Fruit fly (Drosophila melanogaster): ENCODE results near the gene CG32683.

DNA sequence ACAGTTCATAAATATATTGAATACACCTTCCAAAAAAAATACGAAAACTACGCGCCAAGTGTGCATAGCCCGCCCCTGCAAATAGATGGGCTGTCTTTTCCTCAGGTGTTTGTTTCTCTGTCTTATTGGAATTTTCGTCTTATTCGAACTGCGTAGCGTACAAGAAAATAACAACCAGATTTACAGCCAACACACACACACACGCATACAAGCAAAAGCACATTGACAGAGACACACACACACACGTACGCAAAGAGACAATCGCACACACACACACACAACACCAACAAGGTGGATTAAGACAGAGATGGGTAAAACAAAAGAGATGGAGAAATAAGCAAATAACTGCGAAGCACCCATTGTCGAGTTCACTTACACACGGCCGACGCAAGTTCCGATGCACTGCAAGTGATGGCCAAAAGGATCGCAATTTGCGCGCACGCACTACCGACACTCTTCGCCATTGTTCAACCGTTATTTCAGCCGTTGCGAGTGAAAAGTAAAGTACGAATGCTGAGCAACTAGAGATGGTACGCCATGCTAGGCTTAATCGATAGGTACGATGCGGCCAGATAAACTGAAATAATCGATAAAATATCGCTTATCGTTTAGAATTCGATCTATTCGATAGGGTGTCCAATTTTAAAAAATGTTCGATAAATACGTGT, 88.8 kb downstream of the CG32683 start:
- TF ChIP-seq CG17802 (tag; optimal IDR thresholded peaks at IDR 0.05): no peak
- TF ChIP-seq dmrt99B (tag; optimal IDR thresholded peaks at IDR 0.05): no peak

All from whole organism, embryonic.